Worm (Caenorhabditis elegans) whole organism, L4/young adult: ENCODE results near the gene T05E12.8.

Source experiments
- W03F9.2 ChIP-seq: fragments of 150-350 bp; optimal IDR thresholded peaks from 2 replicates; lab custom pipeline; 2014; ENCODE audit warnings: missing biosample characterization, missing genetic modification characterization
- dao-5 ChIP-seq: sonication (generic microtip); optimal IDR thresholded peaks from 2 replicates; lab custom pipeline; 2016; ENCODE audit warnings: missing genotype, missing genetic modification characterization, moderate library complexity, missing compliant biosample characterization
- him-1 ChIP-seq: sonication (generic microtip); optimal IDR thresholded peaks from 2 replicates; lab custom pipeline; 2016; ENCODE audit warnings: missing genotype, missing genetic modification reagents, missing genetic modification characterization, missing compliant biosample characterization

ce11 chrV:17108310-17108709 is 39.4 kb downstream of the T05E12.8 start, which contains the start of gene ZK218.11:
- TF ChIP-seq him-1 (tag; lab: Kevin White, UChicago) (no peak), dao-5 (tag; lab: Kevin White, UChicago) (no peak), W03F9.2 (tag; lab: Kevin White, UChicago) (no peak)
